Worm (Caenorhabditis elegans) whole organism, L2 larva: ENCODE data around the gene algn-8.

ENCODE experiments used
- blmp-1 ChIP-seq: sonication (generic microtip); optimal IDR thresholded peaks from 2 replicates; lab custom pipeline; 2017; ENCODE audit warnings: missing genetic modification characterization, mild to moderate bottlenecking, missing compliant biosample characterization, antibody characterized with exemption, moderate library complexity; ENCODE audit not compliant: insufficient read depth
- nhr-77 ChIP-seq: fragments of 150-350 bp; optimal IDR thresholded peaks from 2 replicates; lab custom pipeline; 2014; ENCODE audit warnings: missing biosample characterization, missing genetic modification characterization

DNA sequence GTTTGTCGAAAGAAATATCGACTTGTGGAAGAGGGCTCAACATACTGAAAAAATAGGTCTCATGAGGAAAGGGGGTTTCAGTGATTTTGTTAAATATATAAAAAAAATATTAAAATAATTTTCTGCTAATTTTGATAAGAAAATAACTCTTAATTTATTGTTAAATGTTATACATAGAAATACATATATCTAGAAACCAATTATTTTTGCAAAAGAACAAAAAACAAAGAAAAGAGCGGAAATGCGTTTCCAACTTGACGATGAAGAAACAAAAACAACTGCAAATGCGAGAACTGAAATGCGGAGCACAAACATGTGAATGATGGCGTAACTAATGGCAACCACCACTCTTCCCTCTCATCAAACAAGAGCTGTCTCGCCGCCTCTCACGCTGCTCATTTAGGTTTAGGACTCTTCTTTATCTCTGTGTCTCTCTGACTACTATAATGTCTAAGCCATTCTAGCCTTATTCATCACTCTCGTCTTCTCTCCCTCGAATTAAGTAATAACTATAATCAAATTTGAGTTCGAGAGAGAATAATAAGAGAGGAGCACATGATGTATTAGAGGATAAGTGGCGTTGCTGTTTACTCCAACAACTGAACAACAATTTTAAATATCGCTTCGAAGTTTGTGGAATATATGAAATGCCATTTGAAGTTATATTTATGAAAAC, 47.8 kb downstream of the algn-8 start, which contains the start of gene arrd-4:
- TF ChIP-seq nhr-77 (tag; lab: Kevin White, UChicago) (no peak), blmp-1 (tag; lab: Kevin White, UChicago) (no peak)
